Worm (Caenorhabditis elegans) whole organism, late embryonic: ENCODE results near the gene C25H3.3.

Source experiments
- ahr-1 ChIP-seq: sonication (generic microtip); optimal IDR thresholded peaks from 2 replicates; lab custom pipeline; 2016; ENCODE audit warnings: missing genetic modification characterization, missing compliant biosample characterization
- ama-1 ChIP-seq: fragments of 150-350 bp; optimal IDR thresholded peaks from 2 replicates; lab custom pipeline; 2014
- ceh-2 ChIP-seq: sonication (generic microtip); optimal IDR thresholded peaks from 2 replicates; lab custom pipeline; 2016; ENCODE audit warnings: missing genotype, missing genetic modification characterization, missing compliant biosample characterization
- ceh-9 ChIP-seq: sonication (generic microtip); optimal IDR thresholded peaks from 2 replicates; lab custom pipeline; 2016; ENCODE audit warnings: mild to moderate bottlenecking, missing genetic modification characterization, inconsistent platforms, missing compliant biosample characterization
- che-1 ChIP-seq: sonication (generic microtip); optimal IDR thresholded peaks from 2 replicates; lab custom pipeline; 2016; ENCODE audit warnings: mild to moderate bottlenecking, missing genetic modification characterization, missing compliant biosample characterization
- ets-4 ChIP-seq: sonication (generic microtip); optimal IDR thresholded peaks from 2 replicates; lab custom pipeline; 2016; ENCODE audit warnings: missing genetic modification characterization, missing compliant biosample characterization
- eyg-1 ChIP-seq: sonication (generic microtip); optimal IDR thresholded peaks from 2 replicates; lab custom pipeline; 2016; ENCODE audit warnings: missing genotype, missing genetic modification characterization, missing compliant biosample characterization
- fkh-10 ChIP-seq: fragments of 150-350 bp; optimal IDR thresholded peaks from 2 replicates; lab custom pipeline; 2014; ENCODE audit warnings: missing biosample characterization, missing genetic modification reagents, missing genetic modification characterization
- hlh-30 ChIP-seq: sonication (generic microtip); optimal IDR thresholded peaks from 2 replicates; lab custom pipeline; 2017; ENCODE audit warnings: antibody characterized with exemption, missing genetic modification characterization, missing compliant biosample characterization; ENCODE audit not compliant: insufficient read depth
- sdc-2 ChIP-seq: sonication (generic microtip); optimal IDR thresholded peaks from 2 replicates; lab custom pipeline; 2016; ENCODE audit warnings: missing genotype, missing genetic modification characterization, missing compliant biosample characterization
- sox-4 ChIP-seq: sonication (generic microtip); optimal IDR thresholded peaks from 2 replicates; lab custom pipeline; 2017; ENCODE audit warnings: mild to moderate bottlenecking, missing genetic modification characterization, inconsistent platforms, missing compliant biosample characterization
- unc-86 ChIP-seq: sonication (generic microtip); optimal IDR thresholded peaks from 2 replicates; lab custom pipeline; 2016; ENCODE audit warnings: missing genetic modification characterization, missing compliant biosample characterization

DNA sequence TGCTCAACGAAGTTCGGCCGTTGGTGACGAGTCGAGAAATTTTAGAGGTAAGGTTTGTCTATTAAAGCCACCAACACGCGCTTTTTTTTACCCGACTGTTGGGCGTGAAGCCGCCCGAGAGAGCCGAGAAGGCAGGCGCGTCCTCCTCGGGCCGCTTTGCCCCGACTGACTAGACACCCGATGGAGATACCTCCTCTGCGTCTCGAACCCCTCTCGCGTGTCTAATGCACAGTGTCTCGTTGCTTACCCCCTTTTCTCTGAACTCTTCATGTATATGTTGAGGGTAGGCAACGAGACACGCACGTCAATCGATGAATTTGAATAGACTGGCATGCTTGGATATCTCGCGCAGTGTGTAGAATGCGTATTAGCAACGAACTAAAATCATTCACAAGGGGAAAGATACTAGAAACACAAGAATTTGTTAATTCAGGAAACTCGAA, 32.2 kb upstream of the C25H3.3 start:
- peak; percentile 55 for TF ChIP-seq ahr-1 (tag; lab: Kevin White, UChicago)
- peak; percentile 63 for TF ChIP-seq che-1 (tag; lab: Kevin White, UChicago)
- TF ChIP-seq ceh-9 (tag; lab: Kevin White, UChicago): no peak
- TF ChIP-seq ets-4 (tag; lab: Kevin White, UChicago): peak; percentile 43
- TF ChIP-seq sox-4: peak; percentile 83
- peak; percentile 55 for TF ChIP-seq hlh-30 (tag; lab: Kevin White, UChicago)
- TF ChIP-seq unc-86: peak; percentile 72
- TF ChIP-seq sdc-2 (tag; lab: Kevin White, UChicago): peak; percentile 43
- peak; percentile 98 for TF ChIP-seq ama-1 (lab: Kevin White, UChicago)
- no peak for TF ChIP-seq eyg-1
- TF ChIP-seq ceh-2 (tag; lab: Kevin White, UChicago): peak; percentile 54
- no peak for TF ChIP-seq fkh-10
